Worm (Caenorhabditis elegans): Measurements from ENCODE around the gene comt-3.

DNA sequence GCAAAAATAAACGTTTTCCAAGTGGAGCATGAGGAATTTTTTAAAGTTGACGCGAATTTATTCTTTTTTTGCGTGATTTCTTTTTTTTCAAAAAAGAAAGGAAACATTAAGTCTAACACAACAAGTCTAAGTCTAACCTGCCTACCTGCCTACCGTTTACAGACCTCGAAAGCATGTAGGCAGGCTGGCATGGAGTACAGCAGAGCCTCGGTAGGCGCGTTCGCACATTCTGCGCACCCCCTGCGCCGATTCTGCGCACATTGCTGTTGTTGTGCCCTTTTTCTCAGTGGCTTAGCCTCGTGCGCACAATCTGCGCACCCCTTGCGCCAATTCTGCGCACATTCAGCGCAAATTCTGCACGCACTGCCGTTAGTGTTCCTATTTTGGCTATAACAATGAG is 26.5 kb downstream of the comt-3 start:
- TF ChIP-seq zip-5 (tag; optimal IDR thresholded peaks at IDR 0.05) (no peak), sox-4 (tag; optimal IDR thresholded peaks at IDR 0.05) (no peak), ceh-19 (GFP tag; optimal IDR thresholded peaks at IDR 0.05) (no peak), K09A11.1 (tag; optimal IDR thresholded peaks at IDR 0.05; ENCODE audit: insufficient read depth) (no peak), ceh-9 (tag; optimal IDR thresholded peaks at IDR 0.05) (no peak), ceh-18 (tag; optimal IDR thresholded peaks at IDR 0.05) (no peak), elt-2 (tag; optimal IDR thresholded peaks at IDR 0.05) (no peak), dmd-4 (tag; optimal IDR thresholded peaks at IDR 0.05; ENCODE audit: borderline replicate concordance) (no peak), ama-1 (optimal IDR thresholded peaks at IDR 0.05) (no peak), ceh-2 (tag; optimal IDR thresholded peaks at IDR 0.05) (no peak), ceh-14 (tag; optimal IDR thresholded peaks at IDR 0.05) (no peak), syd-9 (tag; optimal IDR thresholded peaks at IDR 0.05) (no peak), rnt-1 (tag; optimal IDR thresholded peaks at IDR 0.05) (no peak)

All from whole organism, late embryonic.